Worm (Caenorhabditis elegans) whole organism, young adult: ENCODE data around the gene F36H5.10.

Experiments used
- D2030.7 ChIP-seq: fragments of 200-800 bp; sonication (Bioruptor generic); IDR thresholded peaks from 2 replicates; pipeline ENCODE4 v1.3.6; 2022; ENCODE audit warnings: missing genetic modification reagents, missing genetic modification characterization, missing compliant biosample characterization
- F10E7.11 ChIP-seq: sonication (generic microtip); optimal IDR thresholded peaks from 2 replicates; lab custom pipeline; 2017; ENCODE audit warnings: mild to moderate bottlenecking, missing genetic modification characterization, moderate library complexity, missing compliant biosample characterization
- F33H1.4 ChIP-seq: fragments of 200-800 bp; sonication (Bioruptor generic); IDR thresholded peaks from 2 replicates; pipeline ENCODE4 v1.3.6; 2022; ENCODE audit warnings: missing genetic modification reagents, missing genetic modification characterization, missing compliant biosample characterization
- F49E8.2 ChIP-seq: sonication (generic microtip); optimal IDR thresholded peaks from 3 replicates; lab custom pipeline; 2017; ENCODE audit warnings: missing genetic modification characterization, mild to moderate bottlenecking, missing compliant biosample characterization, antibody characterized with exemption, moderate library complexity; ENCODE audit not compliant: insufficient read depth
- F52B5.7 ChIP-seq: sonication (generic microtip); optimal IDR thresholded peaks from 2 replicates; lab custom pipeline; 2016; ENCODE audit warnings: mild to moderate bottlenecking, missing genetic modification characterization, missing compliant biosample characterization
- F55B11.4 ChIP-seq: sonication (generic microtip); optimal IDR thresholded peaks from 2 replicates; lab custom pipeline; 2016; ENCODE audit warnings: missing compliant biosample characterization, missing genetic modification characterization, borderline replicate concordance; ENCODE audit not compliant: insufficient read depth
- T07F8.4 ChIP-seq: sonication (generic microtip); optimal IDR thresholded peaks from 2 replicates; lab custom pipeline; 2016; ENCODE audit warnings: mild to moderate bottlenecking, missing genetic modification characterization, moderate library complexity, missing compliant biosample characterization
- Y56A3A.18 ChIP-seq: fragments of 200-800 bp; sonication (Bioruptor generic); IDR thresholded peaks from 2 replicates; pipeline ENCODE4 v1.3.6; 2022; ENCODE audit warnings: missing genetic modification reagents, missing genetic modification characterization, missing compliant biosample characterization
- aptf-2 ChIP-seq: fragments of 200-800 bp; sonication (Bioruptor generic); conservative IDR thresholded peaks from 2 replicates; pipeline ENCODE4 v1.3.6; 2022; ENCODE audit warnings: missing genetic modification reagents, missing genetic modification characterization, missing compliant biosample characterization
- ceh-100 ChIP-seq: fragments of 200-800 bp; sonication (Bioruptor generic); IDR thresholded peaks from 2 replicates; pipeline ENCODE4 v1.3.6; 2022; ENCODE audit warnings: missing genetic modification reagents, missing genetic modification characterization, missing compliant biosample characterization
- ceh-27 ChIP-seq: fragments of 200-800 bp; sonication (Bioruptor generic); optimal IDR thresholded peaks from 2 replicates; lab custom pipeline; 2018; ENCODE audit warnings: mild to moderate bottlenecking, missing genetic modification characterization, moderate library complexity, missing compliant biosample characterization
- ceh-79 ChIP-seq: sonication (generic microtip); optimal IDR thresholded peaks from 2 replicates; lab custom pipeline; 2017; ENCODE audit warnings: mild to moderate bottlenecking, missing genetic modification characterization, missing compliant biosample characterization
- dox-1 ChIP-seq: fragments of 200-800 bp; sonication (Bioruptor generic); IDR thresholded peaks from 2 replicates; pipeline ENCODE4 v1.3.6; 2022; ENCODE audit warnings: missing genetic modification reagents, missing genetic modification characterization, missing compliant biosample characterization
- dpff-1 ChIP-seq: sonication (generic microtip); optimal IDR thresholded peaks from 2 replicates; lab custom pipeline; 2017; ENCODE audit warnings: mild to moderate bottlenecking, missing genetic modification characterization, missing compliant biosample characterization
- dpl-1 ChIP-seq: fragments of 150-350 bp; optimal IDR thresholded peaks from 2 replicates; lab custom pipeline; 2014; ENCODE audit warnings: missing biosample characterization, missing genetic modification reagents, missing genetic modification characterization
- egl-18 ChIP-seq: fragments of 200-800 bp; sonication (Bioruptor generic); IDR thresholded peaks from 2 replicates; pipeline ENCODE4 v1.3.6; 2022; ENCODE audit warnings: missing genetic modification reagents, missing genetic modification characterization, missing compliant biosample characterization
- ekl-4 ChIP-seq: fragments of 200-800 bp; sonication (Bioruptor generic); IDR thresholded peaks from 2 replicates; pipeline ENCODE4 v1.3.6; 2022; ENCODE audit warnings: missing genetic modification reagents, missing genetic modification characterization, missing compliant biosample characterization
- hlh-26 ChIP-seq: fragments of 200-800 bp; sonication (Bioruptor generic); conservative IDR thresholded peaks from 2 replicates; pipeline ENCODE4 v1.3.6; 2022; ENCODE audit warnings: missing genetic modification reagents, missing genetic modification characterization, missing compliant biosample characterization
- hmg-1.2 ChIP-seq: fragments of 200-800 bp; sonication (Bioruptor generic); IDR thresholded peaks from 2 replicates; pipeline ENCODE4 v1.3.6; 2022; ENCODE audit warnings: missing genetic modification reagents, missing genetic modification characterization, missing compliant biosample characterization
- hrde-1 ChIP-seq: sonication (generic microtip); optimal IDR thresholded peaks from 2 replicates; lab custom pipeline; 2016; ENCODE audit warnings: missing genetic modification characterization, mild to moderate bottlenecking, missing compliant biosample characterization, moderate library complexity, missing genotype, missing genetic modification reagents, borderline replicate concordance
- hsf-1 ChIP-seq: fragments of 200-800 bp; sonication (Bioruptor generic); IDR thresholded peaks from 2 replicates; pipeline ENCODE4 v1.3.6; 2022; ENCODE audit warnings: missing genetic modification reagents, missing genetic modification characterization, missing compliant biosample characterization
- let-607 ChIP-seq, 2 experiments: fragments of 200-800 bp in 1 of 2; sonication (Bioruptor generic) in 1 of 2; sonication (generic microtip) in 1 of 2; optimal IDR thresholded peaks; 2 replicates each; lab custom pipeline; 2016 to 2018; ENCODE audit warnings: mild to moderate bottlenecking in 2 of 2, missing compliant biosample characterization in 2 of 2, missing genetic modification characterization in 2 of 2, moderate library complexity in 2 of 2, missing genotype in 1 of 2
- lin-40 ChIP-seq: sonication (generic microtip); optimal IDR thresholded peaks from 2 replicates; lab custom pipeline; 2016; ENCODE audit warnings: missing genetic modification characterization, mild to moderate bottlenecking, missing compliant biosample characterization, missing genotype, missing genetic modification reagents
- lir-1 ChIP-seq: fragments of 200-800 bp; sonication (Bioruptor generic); conservative IDR thresholded peaks from 2 replicates; pipeline ENCODE4 v1.3.6; 2022; ENCODE audit warnings: missing genetic modification reagents, missing genetic modification characterization, missing compliant biosample characterization
- lsy-27 ChIP-seq: sonication (generic microtip); optimal IDR thresholded peaks from 2 replicates; lab custom pipeline; 2017; ENCODE audit warnings: missing genetic modification characterization, mild to moderate bottlenecking, missing compliant biosample characterization, antibody characterized with exemption, missing genotype, borderline replicate concordance; ENCODE audit not compliant: insufficient read depth
- madf-3 ChIP-seq: fragments of 200-800 bp; sonication (Bioruptor generic); IDR thresholded peaks from 2 replicates; pipeline ENCODE4 v1.3.6; 2022; ENCODE audit warnings: missing genetic modification reagents, missing genetic modification characterization, missing compliant biosample characterization
- madf-8 ChIP-seq: fragments of 200-800 bp; sonication (Bioruptor generic); conservative IDR thresholded peaks from 2 replicates; pipeline ENCODE4 v1.3.6; 2022; ENCODE audit warnings: missing genetic modification reagents, missing genetic modification characterization, missing compliant biosample characterization
- mes-4 ChIP-seq: sonication (generic microtip); optimal IDR thresholded peaks from 2 replicates; lab custom pipeline; 2016; ENCODE audit warnings: missing genotype, missing genetic modification characterization, missing compliant biosample characterization
- nfya-2 ChIP-seq: fragments of 200-800 bp; sonication (Bioruptor generic); IDR thresholded peaks from 2 replicates; pipeline ENCODE4 v1.3.6; 2022; ENCODE audit warnings: missing genetic modification reagents, missing genetic modification characterization, missing compliant biosample characterization
- nhr-27 ChIP-seq: fragments of 200-800 bp; sonication (Bioruptor generic); optimal IDR thresholded peaks from 2 replicates; lab custom pipeline; 2018; ENCODE audit warnings: mild to moderate bottlenecking, missing genetic modification characterization, moderate library complexity, missing compliant biosample characterization
- nhr-80 ChIP-seq: sonication (generic microtip); optimal IDR thresholded peaks from 2 replicates; lab custom pipeline; 2016; ENCODE audit warnings: missing genetic modification characterization, missing compliant biosample characterization
- pbrm-1 ChIP-seq: fragments of 200-800 bp; sonication (Bioruptor generic); IDR thresholded peaks from 2 replicates; pipeline ENCODE4 v1.3.6; 2022; ENCODE audit warnings: missing genetic modification reagents, missing genetic modification characterization, missing compliant biosample characterization
- repo-1 ChIP-seq: sonication (generic microtip); optimal IDR thresholded peaks from 2 replicates; lab custom pipeline; 2017; ENCODE audit warnings: mild to moderate bottlenecking, missing genetic modification characterization, missing compliant biosample characterization
- sea-2 ChIP-seq: fragments of 200-800 bp; sonication (Bioruptor generic); IDR thresholded peaks from 2 replicates; pipeline ENCODE4 v1.3.6; 2022; ENCODE audit warnings: missing genetic modification characterization, missing compliant biosample characterization
- snpc-3.4 ChIP-seq: sonication (generic microtip); optimal IDR thresholded peaks from 2 replicates; lab custom pipeline; 2017; ENCODE audit warnings: missing genetic modification characterization, mild to moderate bottlenecking, missing compliant biosample characterization, antibody characterized with exemption, moderate library complexity, missing genotype, missing genetic modification reagents
- tbx-9 ChIP-seq: sonication (generic microtip); optimal IDR thresholded peaks from 2 replicates; lab custom pipeline; 2016; ENCODE audit warnings: borderline replicate concordance, missing genetic modification characterization, inconsistent platforms, missing compliant biosample characterization
- unc-130 ChIP-seq: sonication (generic microtip); optimal IDR thresholded peaks from 2 replicates; lab custom pipeline; 2016; ENCODE audit warnings: missing genetic modification reagents, missing genetic modification characterization, missing compliant biosample characterization
- ztf-25 ChIP-seq: fragments of 200-800 bp; sonication (Bioruptor generic); IDR thresholded peaks from 2 replicates; pipeline ENCODE4 v1.3.6; 2022; ENCODE audit warnings: missing genetic modification reagents, missing genetic modification characterization, missing compliant biosample characterization
- ztf-6 ChIP-seq: fragments of 200-800 bp; sonication (Bioruptor generic); IDR thresholded peaks from 2 replicates; pipeline ENCODE4 v1.3.6; 2022; ENCODE audit warnings: missing genetic modification reagents, missing genetic modification characterization, missing compliant biosample characterization

F36H5.10 gene

ce11 chrII:1728253-1728652 lies 28.9 kb upstream of the F36H5.10 start, which contains the start of gene btb-9:
Gene btb-9, plus strand, starts transcription at chrII:1728506.
- TF ChIP-seq let-607 (tag; optimal IDR thresholded peaks at IDR 0.05; lab: Kevin White, UChicago), result no peak
- TF ChIP-seq hmg-1.2, result peak; percentile 30; the same call in 1 of the 2 replicates
- no peak for TF ChIP-seq T07F8.4
- TF ChIP-seq dox-1 (GFP tag; lab: Robert Waterston, UW), result peak; percentile 37; the same call in 1 of the 2 replicates
- TF ChIP-seq nhr-80 (tag; lab: Kevin White, UChicago), result peak; percentile 83
- TF ChIP-seq ceh-79 (tag; lab: Kevin White, UChicago), result no peak

- TF ChIP-seq madf-3, result no peak
- no peak for TF ChIP-seq hsf-1 (GFP tag; lab: Robert Waterston, UW)
- no peak for TF ChIP-seq nhr-27 (tag; lab: Kevin White, UChicago)
- no peak for TF ChIP-seq hlh-26 (GFP tag; lab: Robert Waterston, UW)
- no peak for TF ChIP-seq F10E7.11 (tag; lab: Kevin White, UChicago)
- TF ChIP-seq Y56A3A.18 (GFP tag; lab: Robert Waterston, UW), result no peak
- no peak for TF ChIP-seq F33H1.4
- TF ChIP-seq egl-18 (GFP tag; lab: Robert Waterston, UW), result no peak
- no peak for TF ChIP-seq ztf-6 (GFP tag; lab: Robert Waterston, UW)
- TF ChIP-seq sea-2, result no peak
- no peak for TF ChIP-seq nfya-2
- no peak for TF ChIP-seq ztf-25 (GFP tag; lab: Robert Waterston, UW)
These were observed 27.0 kb upstream of the F36H5.10 start, which contains the start of gene ceh-81 for ce11 chrII:1730103-1730502. Gene ceh-81, plus strand, starts transcription at chrII:1730403.

ce11 chrII:1731932-1732331 lies 25.2 kb upstream of the F36H5.10 start, which contains the start of gene ceh-82:
Gene ceh-82, plus strand, starts transcription at chrII:1732232.
- TF ChIP-seq lsy-27 (tag; lab: Kevin White, UChicago), result no peak
- TF ChIP-seq F52B5.7, result no peak
- TF ChIP-seq pbrm-1 (GFP tag; lab: Robert Waterston, UW), result no peak
- TF ChIP-seq ceh-27 (GFP tag; lab: Kevin White, UChicago), result no peak
- TF ChIP-seq ztf-6 (GFP tag; lab: Robert Waterston, UW), result no peak
- TF ChIP-seq Y56A3A.18 (GFP tag; lab: Robert Waterston, UW), result no peak
- TF ChIP-seq lir-1 (GFP tag; lab: Robert Waterston, UW), result no peak
- TF ChIP-seq snpc-3.4 (tag; lab: Kevin White, UChicago), result no peak
- TF ChIP-seq dpff-1 (tag; lab: Kevin White, UChicago), result no peak
- TF ChIP-seq unc-130, result no peak
- no peak for TF ChIP-seq tbx-9 (tag; lab: Kevin White, UChicago)
- no peak for TF ChIP-seq nhr-27 (tag; lab: Kevin White, UChicago)
- TF ChIP-seq ekl-4 (GFP tag; lab: Robert Waterston, UW), result no peak
- no peak for TF ChIP-seq ceh-100 (GFP tag; lab: Robert Waterston, UW)

ce11 chrII:1735145-1735544 lies 22.0 kb upstream of the F36H5.10 start:
- TF ChIP-seq madf-8 (GFP tag; lab: Robert Waterston, UW), result no peak
- TF ChIP-seq aptf-2 (GFP tag; lab: Robert Waterston, UW), result no peak
- no peak for TF ChIP-seq hrde-1 (tag; lab: Kevin White, UChicago)
- TF ChIP-seq lin-40 (tag; lab: Kevin White, UChicago), result no peak
- TF ChIP-seq F55B11.4 (tag; lab: Kevin White, UChicago), result no peak
- TF ChIP-seq mes-4, result no peak
- no peak for TF ChIP-seq repo-1 (tag; lab: Kevin White, UChicago)
- no peak for TF ChIP-seq F33H1.4
- no peak for TF ChIP-seq ceh-79 (tag; lab: Kevin White, UChicago)
- TF ChIP-seq dpl-1, result no peak
- no peak for TF ChIP-seq lir-1 (GFP tag; lab: Robert Waterston, UW)
- no peak for TF ChIP-seq F52B5.7
- no peak for TF ChIP-seq F49E8.2 (tag; lab: Kevin White, UChicago)
- TF ChIP-seq ceh-100 (GFP tag; lab: Robert Waterston, UW), result no peak
- no peak for TF ChIP-seq D2030.7 (GFP tag; lab: Robert Waterston, UW)
